Worm (Caenorhabditis elegans) whole organism, young adult: ENCODE measurements around the gene C16A11.3.

Experiments
- ama-1 ChIP-seq, 3 experiments: fragments of 150-350 bp in 1 of 3; sonication (generic microtip) in 2 of 3; optimal IDR thresholded peaks; 2 replicates each; lab custom pipeline; 2014 to 2018; ENCODE audit warnings: missing biosample characterization in 2 of 3, missing genetic modification characterization in 2 of 3, missing genetic modification reagents in 2 of 3
- bed-2 ChIP-seq: fragments of 200-800 bp; sonication (Bioruptor generic); IDR thresholded peaks from 2 replicates; pipeline ENCODE4 v1.3.6; 2022; ENCODE audit warnings: missing genetic modification reagents, missing genetic modification characterization, missing compliant biosample characterization
- cebp-2 ChIP-seq: fragments of 200-800 bp; sonication (Bioruptor generic); IDR thresholded peaks from 2 replicates; pipeline ENCODE4 v1.3.6; 2022; ENCODE audit warnings: missing genetic modification characterization, missing compliant biosample characterization
- ceh-58 ChIP-seq: fragments of 200-800 bp; sonication (Bioruptor generic); IDR thresholded peaks from 2 replicates; pipeline ENCODE4 v1.3.6; 2022; ENCODE audit warnings: missing genetic modification characterization, missing compliant biosample characterization
- snpc-1.3 ChIP-seq: sonication (generic microtip); optimal IDR thresholded peaks from 2 replicates; lab custom pipeline; 2017; ENCODE audit warnings: missing genetic modification characterization, mild to moderate bottlenecking, missing compliant biosample characterization, antibody characterized with exemption, moderate library complexity, missing genotype, missing genetic modification reagents; ENCODE audit not compliant: insufficient read depth
- tbp1 ChIP-seq: fragments of 200-800 bp; sonication (Bioruptor generic); optimal IDR thresholded peaks from 2 replicates; lab custom pipeline; 2018; ENCODE audit warnings: mild to moderate bottlenecking, missing genetic modification characterization, missing compliant biosample characterization

- TF ChIP-seq tbp1 (GFP tag; lab: Kevin White, UChicago), result no peak
- TF ChIP-seq bed-2 (GFP tag; lab: Robert Waterston, UW), result no peak
- no peak for TF ChIP-seq ceh-58 (GFP tag; lab: Robert Waterston, UW)
- TF ChIP-seq ama-1 (optimal IDR thresholded peaks at IDR 0.05; lab: Kevin White, UChicago), result no peak
- no peak for TF ChIP-seq ama-1 (GFP tag; optimal IDR thresholded peaks at IDR 0.05; lab: Kevin White, UChicago)
- no peak for TF ChIP-seq cebp-2
- TF ChIP-seq snpc-1.3 (tag; lab: Kevin White, UChicago), result no peak
Observed at ce11 chrII:4275637-4276252, 46.4 kb downstream of the C16A11.3 start, which contains the start of gene npr-42.
